Fruit fly (Drosophila melanogaster) S2 (cell line): Measurements from ENCODE around the gene Hr96.

ENCODE experiments used
- CG8478 ChIP-seq: fragments of >200 bp; optimal IDR thresholded peaks from 2 replicates; lab custom pipeline; 2018
- CTCF ChIP-seq, 2 experiments: fragments of >200 bp; optimal IDR thresholded peaks; 2 replicates each; lab custom pipeline; 2018

- no peak for TF ChIP-seq CTCF (optimal IDR thresholded peaks at IDR 0.05; lab: Kevin White, UChicago)
- no peak for TF ChIP-seq CG8478 (lab: Kevin White, UChicago)
Measured at dm6 chr3R:25049383-25049741, 24.3 kb downstream of the Hr96 start, which contains the start of gene CG11791.
